Fruit fly (Drosophila melanogaster): ENCODE results near the gene CG33223.

- TF ChIP-seq CG8478 (optimal IDR thresholded peaks at IDR 0.05) (no peak), CTCF (optimal IDR thresholded peaks at IDR 0.05) (no peak)
These were observed 5.4 kb upstream of the CG33223 start, which contains the start of gene CG33181 for dm6 chrX:8489048-8489447.

Measured in S2 (cell line).